Worm (Caenorhabditis elegans) whole organism, early embryonic: ENCODE results near the gene T09F3.2.

ENCODE experiments used
- F13C5.2 ChIP-seq: sonication (generic microtip); optimal IDR thresholded peaks from 2 replicates; lab custom pipeline; 2017; ENCODE audit warnings: mild to moderate bottlenecking, missing genetic modification characterization, inconsistent platforms, missing compliant biosample characterization
- aly-1 ChIP-seq: sonication (generic microtip); optimal IDR thresholded peaks from 2 replicates; lab custom pipeline; 2016; ENCODE audit warnings: missing genetic modification characterization, missing compliant biosample characterization
- ama-1 ChIP-seq: fragments of 150-350 bp; optimal IDR thresholded peaks from 2 replicates; lab custom pipeline; 2014
- ets-7 ChIP-seq: sonication (generic microtip); optimal IDR thresholded peaks from 2 replicates; lab custom pipeline; 2016; ENCODE audit warnings: missing genotype, missing genetic modification characterization, missing compliant biosample characterization
- flt-1 ChIP-seq: fragments of 200-800 bp; sonication (Bioruptor generic); IDR thresholded peaks from 2 replicates; pipeline ENCODE4 v1.3.6; 2022; ENCODE audit warnings: missing genetic modification characterization, missing compliant biosample characterization
- hnd-1 ChIP-seq: sonication (generic microtip); optimal IDR thresholded peaks from 2 replicates; lab custom pipeline; 2016; ENCODE audit warnings: missing genetic modification characterization, missing compliant biosample characterization
- pes-1 ChIP-seq: fragments of 200-800 bp; sonication (Bioruptor generic); IDR thresholded peaks from 2 replicates; pipeline ENCODE4 v1.3.6; 2022; ENCODE audit warnings: missing genetic modification reagents, missing genetic modification characterization, missing compliant biosample characterization
- scrt-1 ChIP-seq: fragments of 200-800 bp; sonication (Bioruptor generic); IDR thresholded peaks from 2 replicates; pipeline ENCODE4 v1.3.6; 2022; ENCODE audit warnings: missing genetic modification characterization, missing compliant biosample characterization
- sea-1 ChIP-seq: fragments of 200-800 bp; sonication (Bioruptor generic); conservative IDR thresholded peaks from 2 replicates; pipeline ENCODE4 v1.3.6; 2022; ENCODE audit warnings: missing genetic modification characterization, missing compliant biosample characterization
- tbx-11 ChIP-seq: fragments of 200-800 bp; sonication (Bioruptor generic); IDR thresholded peaks from 2 replicates; pipeline ENCODE4 v1.3.6; 2022; ENCODE audit warnings: missing genetic modification characterization, missing compliant biosample characterization
- tbx-37 ChIP-seq: fragments of 200-800 bp; sonication (Bioruptor generic); conservative IDR thresholded peaks from 2 replicates; pipeline ENCODE4 v1.3.6; 2022; ENCODE audit warnings: missing genetic modification reagents, missing genetic modification characterization, missing compliant biosample characterization

DNA sequence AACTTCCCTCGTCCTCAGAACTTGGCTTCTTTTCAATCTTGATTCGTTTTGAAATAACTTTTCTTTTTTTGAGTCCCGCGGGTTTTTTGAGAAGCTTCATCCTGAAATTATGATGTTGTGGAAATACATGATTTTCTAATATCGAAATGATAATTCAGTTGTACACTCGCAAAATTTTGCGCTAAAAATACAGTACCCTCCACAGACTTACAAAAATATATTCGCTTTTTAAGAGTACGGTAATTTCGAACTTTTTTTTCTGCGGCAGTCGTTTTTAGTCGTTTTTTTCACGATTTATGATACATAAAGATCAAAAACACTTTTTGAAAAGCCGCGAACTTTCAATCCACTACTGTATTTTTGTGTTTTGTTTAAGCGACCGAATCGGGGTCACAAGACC lies 45.9 kb upstream of the T09F3.2 start, which contains the start of gene pro-2:
- TF ChIP-seq tbx-37 (GFP tag; lab: Robert Waterston, UW) = no peak
- no peak for TF ChIP-seq aly-1 (tag; lab: Kevin White, UChicago)
- no peak for TF ChIP-seq flt-1 (GFP tag; lab: Robert Waterston, UW)
- TF ChIP-seq hnd-1 = no peak
- TF ChIP-seq ama-1 (lab: Kevin White, UChicago) = no peak
- TF ChIP-seq ets-7 (tag; lab: Kevin White, UChicago) = no peak
- TF ChIP-seq pes-1 (GFP tag; lab: Robert Waterston, UW) = no peak
- no peak for TF ChIP-seq sea-1 (GFP tag; lab: Robert Waterston, UW)
- no peak for TF ChIP-seq scrt-1 (GFP tag; lab: Robert Waterston, UW)
- no peak for TF ChIP-seq tbx-11
- no peak for TF ChIP-seq F13C5.2 (tag; lab: Kevin White, UChicago)
